Fruit fly (Drosophila melanogaster): Measurements from ENCODE around the gene CG45067.

The CG45067 gene

dm6 chr3L:3090581-3091345 is 23.5 kb downstream of the CG45067 start (continued):
- TF ChIP-seq slou (GFP tag; optimal IDR thresholded peaks at IDR 0.05) (no peak), Rx (GFP tag; IDR thresholded peaks at IDR 0.05) (peak; percentile 25; the same call in 1 of the 2 replicates), CG18619 (GFP tag; optimal IDR thresholded peaks at IDR 0.05) (no peak), CG12744 (GFP tag; optimal IDR thresholded peaks at IDR 0.05) (no peak), NFAT (GFP tag; IDR thresholded peaks at IDR 0.05) (peak; percentile 52; the same call in 1 of the 2 replicates), CG15479 (GFP tag; optimal IDR thresholded peaks at IDR 0.05) (no peak), jigr1 (GFP tag; IDR thresholded peaks at IDR 0.05) (peak; percentile 43; the same call in 1 of the 3 replicates), CG3281 (GFP tag; optimal IDR thresholded peaks at IDR 0.05) (no peak), pros (GFP tag; optimal IDR thresholded peaks at IDR 0.05) (peak; percentile 98), Side (GFP tag; optimal IDR thresholded peaks at IDR 0.05) (peak; percentile 14), sob (GFP tag; IDR thresholded peaks at IDR 0.05) (peak; percentile 77), unpg (GFP tag; optimal IDR thresholded peaks at IDR 0.05) (peak; percentile 50), sqz (GFP tag; optimal IDR thresholded peaks at IDR 0.05) (peak; percentile 62), pnt (GFP tag; optimal IDR thresholded peaks at IDR 0.05) (no peak), nau (GFP tag; optimal IDR thresholded peaks at IDR 0.05) (no peak), yki (optimal IDR thresholded peaks at IDR 0.05) (no peak), CG11085 (GFP tag; IDR thresholded peaks at IDR 0.05) (0 out of 2 replicates have a peak, but pooled peaks have one; percentile 19), fd96Cb (tag; optimal IDR thresholded peaks at IDR 0.05) (peak; percentile 27), Hsf (GFP tag; optimal IDR thresholded peaks at IDR 0.05) (peak; percentile 39), Chrac-16 (GFP tag; optimal IDR thresholded peaks at IDR 0.05) (no peak), NC2α (GFP tag; optimal IDR thresholded peaks at IDR 0.05) (peak; percentile 8), btn (GFP tag; optimal IDR thresholded peaks at IDR 0.05) (peak; percentile 24), CG15011 (GFP tag; optimal IDR thresholded peaks at IDR 0.05) (peak; percentile 22), CG30431 (GFP tag; optimal IDR thresholded peaks at IDR 0.05) (no peak), dm (GFP tag; optimal IDR thresholded peaks at IDR 0.05) (no peak), CG7372 (GFP tag; IDR thresholded peaks at IDR 0.05) (0 out of 2 replicates have a peak, but pooled peaks have one; percentile 7), Blimp-1 (GFP tag; optimal IDR thresholded peaks at IDR 0.05) (peak; percentile 48), CG1233 (GFP tag; optimal IDR thresholded peaks at IDR 0.05) (peak; percentile 32), CG7786 (GFP tag; optimal IDR thresholded peaks at IDR 0.05) (peak; percentile 53), Fer2 (tag; optimal IDR thresholded peaks at IDR 0.05) (no peak), cwo (GFP tag; optimal IDR thresholded peaks at IDR 0.05) (peak; percentile 24), CG16779 (GFP tag; IDR thresholded peaks at IDR 0.05) (peak; percentile 36; the same call in 1 of the 2 replicates), Med (GFP tag) (peak; percentile 89), ssp (GFP tag; IDR thresholded peaks at IDR 0.05) (no peak), Doc3 (GFP tag; IDR thresholded peaks at IDR 0.05; ENCODE audit: partially characterized antibody) (no peak), nom (GFP tag; optimal IDR thresholded peaks at IDR 0.05) (peak; percentile 18), CG8388 (GFP tag; optimal IDR thresholded peaks at IDR 0.05) (peak; percentile 4), cad (GFP tag; optimal IDR thresholded peaks at IDR 0.05) (no peak), grn (GFP tag; optimal IDR thresholded peaks at IDR 0.05) (peak; percentile 31), CG10654 (GFP tag; optimal IDR thresholded peaks at IDR 0.05) (no peak), Optix (GFP tag; IDR thresholded peaks at IDR 0.05) (no peak), Ssrp (tag; optimal IDR thresholded peaks at IDR 0.05) (peak; percentile 31), Opbp (GFP tag; IDR thresholded peaks at IDR 0.05; ENCODE audit: partially characterized antibody) (peak; percentile 67; the same call in 2 of the 3 replicates), CG2889 (GFP tag; IDR thresholded peaks at IDR 0.05) (0 out of 3 replicates have a peak, but pooled peaks have one; percentile 24), BEAF-32 (GFP tag; optimal IDR thresholded peaks at IDR 0.05) (no peak), CG2116 (GFP tag; optimal IDR thresholded peaks at IDR 0.05) (no peak), CG30403 (GFP tag; optimal IDR thresholded peaks at IDR 0.05) (peak; percentile 29), sug (tag; optimal IDR thresholded peaks at IDR 0.05) (peak; percentile 28), cg (GFP tag; optimal IDR thresholded peaks at IDR 0.05) (no peak)

Data from whole organism, embryonic.